Worm (Caenorhabditis elegans) whole organism, late embryonic: ENCODE measurements around the gene twk-40.

Source experiments
- C38D4.7 ChIP-seq: fragments of 200-800 bp; sonication (Bioruptor generic); optimal IDR thresholded peaks from 2 replicates; lab custom pipeline; 2018; ENCODE audit warnings: mild to moderate bottlenecking, missing genetic modification characterization, moderate library complexity, missing compliant biosample characterization
- F13H6.1 ChIP-seq: sonication (generic microtip); optimal IDR thresholded peaks from 2 replicates; lab custom pipeline; 2016; ENCODE audit warnings: missing genetic modification characterization, missing compliant biosample characterization
- K02D7.2 ChIP-seq: sonication (generic microtip); optimal IDR thresholded peaks from 2 replicates; lab custom pipeline; 2017; ENCODE audit warnings: mild to moderate bottlenecking, missing genetic modification characterization, missing compliant biosample characterization
- Y22D7AL.16 ChIP-seq: sonication (generic microtip); optimal IDR thresholded peaks from 2 replicates; lab custom pipeline; 2016; ENCODE audit warnings: missing genetic modification characterization, missing compliant biosample characterization
- ama-1 ChIP-seq: fragments of 150-350 bp; optimal IDR thresholded peaks from 2 replicates; lab custom pipeline; 2014
- ceh-2 ChIP-seq: sonication (generic microtip); optimal IDR thresholded peaks from 2 replicates; lab custom pipeline; 2016; ENCODE audit warnings: missing genotype, missing genetic modification characterization, missing compliant biosample characterization
- ceh-22 ChIP-seq: sonication (generic microtip); optimal IDR thresholded peaks from 2 replicates; lab custom pipeline; 2017; ENCODE audit warnings: missing biosample characterization, missing genetic modification characterization
- ceh-24 ChIP-seq: sonication (generic microtip); optimal IDR thresholded peaks from 2 replicates; lab custom pipeline; 2016; ENCODE audit warnings: mild to moderate bottlenecking, missing genetic modification characterization, missing compliant biosample characterization
- ceh-31 ChIP-seq: sonication (generic microtip); optimal IDR thresholded peaks from 2 replicates; lab custom pipeline; 2016; ENCODE audit warnings: missing genetic modification characterization, missing compliant biosample characterization
- ceh-45 ChIP-seq: fragments of 200-800 bp; sonication (Bioruptor generic); IDR thresholded peaks from 2 replicates; pipeline ENCODE4 v1.3.6; 2022; ENCODE audit warnings: missing genetic modification reagents, missing genetic modification characterization, missing compliant biosample characterization
- ceh-48 ChIP-seq: sonication (generic microtip); optimal IDR thresholded peaks from 2 replicates; lab custom pipeline; 2016; ENCODE audit warnings: missing genetic modification characterization, inconsistent platforms, missing compliant biosample characterization
- elt-2 ChIP-seq: sonication (generic microtip); optimal IDR thresholded peaks from 2 replicates; lab custom pipeline; 2016; ENCODE audit warnings: missing genetic modification reagents, missing genetic modification characterization, missing compliant biosample characterization
- eyg-1 ChIP-seq: sonication (generic microtip); optimal IDR thresholded peaks from 2 replicates; lab custom pipeline; 2016; ENCODE audit warnings: missing genotype, missing genetic modification characterization, missing compliant biosample characterization
- fax-1 ChIP-seq: sonication (generic microtip); optimal IDR thresholded peaks from 2 replicates; lab custom pipeline; 2016; ENCODE audit warnings: missing genotype, missing genetic modification characterization, missing compliant biosample characterization
- fkh-6 ChIP-seq: sonication (generic microtip); optimal IDR thresholded peaks from 2 replicates; lab custom pipeline; 2016; ENCODE audit warnings: missing genetic modification characterization, missing compliant biosample characterization
- gmeb-2 ChIP-seq: sonication (generic microtip); optimal IDR thresholded peaks from 2 replicates; lab custom pipeline; 2016; ENCODE audit warnings: missing genetic modification characterization, inconsistent platforms, missing compliant biosample characterization
- hlh-13 ChIP-seq: fragments of 200-800 bp; sonication (Bioruptor generic); optimal IDR thresholded peaks from 2 replicates; lab custom pipeline; 2018; ENCODE audit warnings: mild to moderate bottlenecking, missing genetic modification characterization, missing compliant biosample characterization
- hlh-30 ChIP-seq: sonication (generic microtip); optimal IDR thresholded peaks from 2 replicates; lab custom pipeline; 2017; ENCODE audit warnings: antibody characterized with exemption, missing genetic modification characterization, missing compliant biosample characterization; ENCODE audit not compliant: insufficient read depth
- hlh-6 ChIP-seq: sonication (generic microtip); optimal IDR thresholded peaks from 2 replicates; lab custom pipeline; 2016; ENCODE audit warnings: missing genotype, missing genetic modification characterization, missing compliant biosample characterization
- hlh-8 ChIP-seq: sonication (generic microtip); optimal IDR thresholded peaks from 2 replicates; lab custom pipeline; 2016; ENCODE audit warnings: missing genotype, missing genetic modification characterization, missing compliant biosample characterization
- lin-11 ChIP-seq: fragments of 200-800 bp; sonication (Bioruptor generic); optimal IDR thresholded peaks from 2 replicates; lab custom pipeline; 2018; ENCODE audit warnings: mild to moderate bottlenecking, missing genetic modification characterization, missing compliant biosample characterization
- madf-2 ChIP-seq: sonication (generic microtip); optimal IDR thresholded peaks from 2 replicates; lab custom pipeline; 2017; ENCODE audit warnings: missing genetic modification characterization, missing compliant biosample characterization
- nfya-1 ChIP-seq: sonication (generic microtip); optimal IDR thresholded peaks from 2 replicates; lab custom pipeline; 2017; ENCODE audit warnings: missing genetic modification characterization, mild to moderate bottlenecking, missing compliant biosample characterization, antibody characterized with exemption, moderate library complexity
- nhr-232 ChIP-seq: sonication (generic microtip); optimal IDR thresholded peaks from 2 replicates; lab custom pipeline; 2016; ENCODE audit warnings: missing genetic modification characterization, missing compliant biosample characterization
- npax-4 ChIP-seq: sonication (generic microtip); optimal IDR thresholded peaks from 2 replicates; lab custom pipeline; 2016; ENCODE audit warnings: missing genetic modification characterization, missing compliant biosample characterization
- pat-9 ChIP-seq: fragments of 200-800 bp; sonication (Bioruptor generic); optimal IDR thresholded peaks from 2 replicates; lab custom pipeline; 2018; ENCODE audit warnings: mild to moderate bottlenecking, missing genetic modification characterization, moderate library complexity, missing compliant biosample characterization
- pax-1 ChIP-seq: fragments of 150-350 bp; optimal IDR thresholded peaks from 2 replicates; lab custom pipeline; 2014; ENCODE audit warnings: missing biosample characterization, missing genetic modification characterization
- pha-4 ChIP-seq: fragments of 150-350 bp; optimal IDR thresholded peaks from 2 replicates; lab custom pipeline; 2018; ENCODE audit warnings: missing biosample characterization, missing genetic modification reagents, missing genetic modification characterization
- tbx-2 ChIP-seq: sonication (generic microtip); optimal IDR thresholded peaks from 2 replicates; lab custom pipeline; 2016; ENCODE audit warnings: missing genetic modification characterization, missing compliant biosample characterization
- unc-3 ChIP-seq, 2 experiments: fragments of 200-800 bp in 1 of 2; sonication (Bioruptor generic) in 1 of 2; sonication (generic microtip) in 1 of 2; conservative IDR thresholded peaks in 1 of 2; optimal IDR thresholded peaks in 1 of 2; 2 replicates each; pipeline versions ENCODE4 v1.3.6 to Lab custom; 2016 to 2022; ENCODE audit warnings: missing compliant biosample characterization in 2 of 2, missing genetic modification characterization in 2 of 2, missing genetic modification reagents in 1 of 2
- unc-42 ChIP-seq: sonication (generic microtip); optimal IDR thresholded peaks from 2 replicates; lab custom pipeline; 2016; ENCODE audit warnings: missing genotype, missing genetic modification characterization, missing compliant biosample characterization
- unc-55 ChIP-seq: sonication (generic microtip); optimal IDR thresholded peaks from 2 replicates; lab custom pipeline; 2017; ENCODE audit warnings: missing biosample characterization, missing genetic modification reagents, missing genetic modification characterization
- unc-86 ChIP-seq: sonication (generic microtip); optimal IDR thresholded peaks from 2 replicates; lab custom pipeline; 2016; ENCODE audit warnings: missing genetic modification characterization, missing compliant biosample characterization
- ztf-16 ChIP-seq: sonication (generic microtip); optimal IDR thresholded peaks from 2 replicates; lab custom pipeline; 2017; ENCODE audit warnings: missing genetic modification characterization, missing compliant biosample characterization

twk-40 gene

ce11 chrIII:13514470-13514869 is 22.2 kb upstream of the twk-40 start, which contains the start of gene mlh-1:
Gene mlh-1, minus strand, starts transcription at chrIII:13514570.
- TF ChIP-seq unc-55 = no peak
- no peak for TF ChIP-seq ama-1 (lab: Kevin White, UChicago)
- no peak for TF ChIP-seq nfya-1
- no peak for TF ChIP-seq Y22D7AL.16 (tag; lab: Kevin White, UChicago)
- no peak for TF ChIP-seq unc-3 (GFP tag; conservative IDR thresholded peaks at IDR 0.05; lab: Robert Waterston, UW)
- no peak for TF ChIP-seq unc-3 (tag; optimal IDR thresholded peaks at IDR 0.05; lab: Kevin White, UChicago)
- TF ChIP-seq ceh-22 (tag; lab: Kevin White, UChicago) = no peak
- TF ChIP-seq nhr-232 (tag; lab: Kevin White, UChicago) = no peak
- TF ChIP-seq unc-42 (tag; lab: Kevin White, UChicago) = no peak
- no peak for TF ChIP-seq F13H6.1 (tag; lab: Kevin White, UChicago)
- no peak for TF ChIP-seq pat-9 (tag; lab: Kevin White, UChicago)

- TF ChIP-seq fax-1 (tag; lab: Kevin White, UChicago) = no peak
- TF ChIP-seq npax-4 (tag; lab: Kevin White, UChicago) = no peak
- TF ChIP-seq tbx-2 (tag; lab: Kevin White, UChicago) = no peak
- TF ChIP-seq unc-86 = no peak
- TF ChIP-seq fkh-6 = no peak
- TF ChIP-seq gmeb-2 (tag; lab: Kevin White, UChicago) = no peak
- TF ChIP-seq ceh-48 (tag; lab: Kevin White, UChicago) = no peak
- TF ChIP-seq elt-2 (tag; lab: Kevin White, UChicago) = no peak
- TF ChIP-seq pax-1 = no peak
- no peak for TF ChIP-seq ceh-24 (tag; lab: Kevin White, UChicago)
- TF ChIP-seq eyg-1 (tag; lab: Kevin White, UChicago) = no peak
- TF ChIP-seq hlh-13 (GFP tag; lab: Kevin White, UChicago) = no peak
- no peak for TF ChIP-seq ceh-45 (GFP tag; lab: Robert Waterston, UW)
- TF ChIP-seq K02D7.2 (tag; lab: Kevin White, UChicago) = no peak
- no peak for TF ChIP-seq ceh-2
- no peak for TF ChIP-seq madf-2 (tag; lab: Kevin White, UChicago)
- TF ChIP-seq, all 69 proteins: peak for 0
These were observed 18.5 kb upstream of the twk-40 start for ce11 chrIII:13510753-13511152.

ce11 chrIII:13505718-13506117 is 13.4 kb upstream of the twk-40 start, which contains the start of gene T28A8.3:
Gene T28A8.3, plus strand, starts transcription at chrIII:13506018.
- no peak for TF ChIP-seq C38D4.7
- no peak for TF ChIP-seq ceh-31 (tag; lab: Kevin White, UChicago)
- TF ChIP-seq, all 69 proteins: peak for 0

DNA sequence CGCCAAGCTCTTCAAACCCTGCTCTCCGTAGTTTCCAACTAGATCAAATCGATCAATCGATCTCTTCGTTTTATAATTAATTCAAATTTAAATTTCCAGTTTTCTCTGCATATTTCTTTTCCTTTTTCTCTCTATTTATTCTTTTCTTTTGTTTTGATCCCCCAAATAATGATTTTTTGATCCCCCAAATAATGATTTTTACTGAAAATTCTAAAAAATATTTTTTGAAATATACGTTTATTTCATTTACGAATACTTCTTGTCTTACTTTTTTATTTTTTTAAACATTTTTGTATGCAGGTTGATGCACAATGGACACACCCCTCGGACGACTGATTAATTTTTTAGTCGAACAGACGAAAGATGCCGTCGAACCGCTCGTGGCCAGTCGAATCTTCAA is 11.1 kb upstream of the twk-40 start, which contains the start of gene T28A8.4:
Gene T28A8.4 (plus strand): TSS at position 301 of the 400 bp plus-strand sequence.
- TF ChIP-seq hlh-6 (tag; lab: Kevin White, UChicago) (no peak), hlh-8 (tag; lab: Kevin White, UChicago) (no peak), fax-1 (tag; lab: Kevin White, UChicago) (no peak), ztf-16 (tag; lab: Kevin White, UChicago) (no peak), hlh-13 (GFP tag; lab: Kevin White, UChicago) (no peak), lin-11 (tag; lab: Kevin White, UChicago) (no peak), pax-1 (no peak)
- TF ChIP-seq, all 69 proteins: peak for 0

DNA sequence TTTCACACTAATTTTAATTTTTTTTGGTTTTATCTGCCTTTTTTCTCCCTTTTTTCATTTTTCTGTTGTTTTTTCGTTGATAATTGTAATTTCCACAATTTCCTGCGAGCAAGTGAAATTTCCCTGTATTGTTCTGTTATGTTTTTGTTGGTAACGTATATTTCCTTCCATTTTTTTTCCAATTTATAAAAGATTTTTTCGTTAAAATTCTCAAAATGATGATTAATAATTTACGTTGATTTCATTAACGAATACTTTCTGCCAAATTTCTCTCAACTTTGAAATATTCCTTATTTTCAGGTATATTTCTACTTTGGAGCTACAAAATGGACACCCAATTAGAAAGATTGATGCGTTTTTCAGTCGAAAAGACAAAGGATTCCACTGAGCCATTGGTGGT is 10.2 kb upstream of the twk-40 start, which contains the start of gene T28A8.8:
Gene T28A8.8 (plus strand): TSS at position 301 of the 400 bp plus-strand sequence.
- TF ChIP-seq ceh-2 (no peak), ztf-16 (tag; lab: Kevin White, UChicago) (no peak), ceh-45 (GFP tag; lab: Robert Waterston, UW) (no peak), unc-3 (GFP tag; conservative IDR thresholded peaks at IDR 0.05; lab: Robert Waterston, UW) (no peak), unc-3 (tag; optimal IDR thresholded peaks at IDR 0.05; lab: Kevin White, UChicago) (no peak), pha-4 (tag; lab: Kevin White, UChicago) (no peak), hlh-30 (tag; lab: Kevin White, UChicago) (no peak)
